Fruit fly (Drosophila melanogaster): ENCODE measurements around the gene Boh2.

dm6 chr2L:11188395-11189115 is 9.7 kb downstream of the Boh2 start:
- TF ChIP-seq dac (GFP tag; optimal IDR thresholded peaks at IDR 0.05), result no peak
- no peak for TF ChIP-seq CG6854 (GFP tag; optimal IDR thresholded peaks at IDR 0.05)
- TF ChIP-seq ss (GFP tag; optimal IDR thresholded peaks at IDR 0.05), result peak in 1 of 2 experiments; percentile 1
- no peak for TF ChIP-seq OdsH (GFP tag; optimal IDR thresholded peaks at IDR 0.05)
- TF ChIP-seq Hr39 (GFP tag; optimal IDR thresholded peaks at IDR 0.05), result no peak
- TF ChIP-seq Eip78C (GFP tag), result no peak
- TF ChIP-seq CG3919 (GFP tag; optimal IDR thresholded peaks at IDR 0.05), result no peak
- TF ChIP-seq cyc (GFP tag; optimal IDR thresholded peaks at IDR 0.05), result no peak
- TF ChIP-seq CG8319 (GFP tag; optimal IDR thresholded peaks at IDR 0.05), result no peak
- no peak for TF ChIP-seq CG16779 (tag; optimal IDR thresholded peaks at IDR 0.05)
- TF ChIP-seq Gug (GFP tag; IDR thresholded peaks at IDR 0.05), result no peak
- TF ChIP-seq CG11902 (GFP tag; optimal IDR thresholded peaks at IDR 0.05), result no peak
- no peak for TF ChIP-seq CG6276 (GFP tag; optimal IDR thresholded peaks at IDR 0.05)
